Worm (Caenorhabditis elegans) whole organism, mixed stage, embryonic: ENCODE data around the gene C50D2.10.

Experiments used
- bed-3 ChIP-seq: fragments of 200-800 bp; sonication (Bioruptor generic); optimal IDR thresholded peaks from 3 replicates; lab custom pipeline; 2018; ENCODE audit warnings: mild to moderate bottlenecking, missing genetic modification characterization, moderate library complexity, missing compliant biosample characterization
- blmp-1 ChIP-seq: fragments of 150-350 bp; optimal IDR thresholded peaks from 2 replicates; lab custom pipeline; 2014; ENCODE audit warnings: missing biosample characterization, missing genetic modification characterization
- ceh-43 ChIP-seq: fragments of 200-800 bp; sonication (Bioruptor generic); optimal IDR thresholded peaks from 2 replicates; lab custom pipeline; 2018; ENCODE audit warnings: mild to moderate bottlenecking, missing genetic modification characterization, moderate library complexity, missing compliant biosample characterization
- ceh-83 ChIP-seq: fragments of 200-800 bp; sonication (Bioruptor generic); optimal IDR thresholded peaks from 2 replicates; lab custom pipeline; 2018; ENCODE audit warnings: mild to moderate bottlenecking, missing genetic modification characterization, missing compliant biosample characterization
- ces-1 ChIP-seq: fragments of 150-350 bp; optimal IDR thresholded peaks from 2 replicates; lab custom pipeline; 2014; ENCODE audit warnings: missing biosample characterization, missing genetic modification reagents, missing genetic modification characterization
- drap-1 ChIP-seq: fragments of 200-800 bp; sonication (Bioruptor generic); optimal IDR thresholded peaks from 3 replicates; lab custom pipeline; 2018; ENCODE audit warnings: mild to moderate bottlenecking, missing genetic modification characterization, missing compliant biosample characterization
- elt-1 ChIP-seq: sonication (generic microtip); optimal IDR thresholded peaks from 2 replicates; lab custom pipeline; 2017; ENCODE audit warnings: missing genetic modification characterization, mild to moderate bottlenecking, missing compliant biosample characterization, antibody characterized with exemption, moderate library complexity, borderline replicate concordance; ENCODE audit not compliant: insufficient read depth
- elt-3 ChIP-seq: fragments of 150-350 bp; optimal IDR thresholded peaks from 2 replicates; lab custom pipeline; 2014; ENCODE audit warnings: missing biosample characterization, missing genetic modification characterization
- flh-1 ChIP-seq: fragments of 200-800 bp; sonication (Bioruptor generic); optimal IDR thresholded peaks from 2 replicates; lab custom pipeline; 2018; ENCODE audit warnings: mild to moderate bottlenecking, missing genetic modification characterization, moderate library complexity, missing compliant biosample characterization
- ham-2 ChIP-seq: fragments of 200-800 bp; sonication (Bioruptor generic); optimal IDR thresholded peaks from 2 replicates; lab custom pipeline; 2018; ENCODE audit warnings: mild to moderate bottlenecking, missing genetic modification characterization, missing compliant biosample characterization
- hlh-1 ChIP-seq: fragments of 150-350 bp; optimal IDR thresholded peaks from 2 replicates; lab custom pipeline; 2014; ENCODE audit warnings: missing biosample characterization, missing genetic modification reagents, missing genetic modification characterization
- lin-32 ChIP-seq: fragments of 200-800 bp; sonication (Bioruptor generic); optimal IDR thresholded peaks from 2 replicates; lab custom pipeline; 2018; ENCODE audit warnings: mild to moderate bottlenecking, missing genetic modification characterization, missing compliant biosample characterization
- lsy-2 ChIP-seq: fragments of 150-350 bp; optimal IDR thresholded peaks from 2 replicates; lab custom pipeline; 2014; ENCODE audit warnings: missing biosample characterization, missing genetic modification characterization
- mab-5 ChIP-seq: fragments of 150-350 bp; optimal IDR thresholded peaks from 2 replicates; lab custom pipeline; 2014; ENCODE audit warnings: missing biosample characterization, missing genetic modification characterization
- mep-1 ChIP-seq: fragments of 150-350 bp; optimal IDR thresholded peaks from 2 replicates; lab custom pipeline; 2017; ENCODE audit warnings: missing biosample characterization, missing genetic modification reagents, missing genetic modification characterization, inconsistent platforms
- mls-2 ChIP-seq: sonication (generic microtip); optimal IDR thresholded peaks from 2 replicates; lab custom pipeline; 2016; ENCODE audit warnings: mild to moderate bottlenecking, missing genetic modification characterization, moderate library complexity, missing compliant biosample characterization
- nhr-2 ChIP-seq: fragments of 150-350 bp; optimal IDR thresholded peaks from 2 replicates; lab custom pipeline; 2014; ENCODE audit warnings: missing biosample characterization, missing genetic modification characterization
- nhr-237 ChIP-seq: fragments of 150-350 bp; optimal IDR thresholded peaks from 2 replicates; lab custom pipeline; 2014; ENCODE audit warnings: missing biosample characterization, missing genetic modification characterization
- nhr-28 ChIP-seq: fragments of 150-350 bp; optimal IDR thresholded peaks from 2 replicates; lab custom pipeline; 2014; ENCODE audit warnings: missing biosample characterization, missing genetic modification characterization
- nhr-76 ChIP-seq: sonication (generic microtip); optimal IDR thresholded peaks from 2 replicates; lab custom pipeline; 2017; ENCODE audit warnings: missing biosample characterization, missing genetic modification characterization
- sem-2 ChIP-seq: fragments of 200-800 bp; sonication (Bioruptor generic); optimal IDR thresholded peaks from 2 replicates; lab custom pipeline; 2018; ENCODE audit warnings: mild to moderate bottlenecking, missing genetic modification characterization, missing compliant biosample characterization
- snpc-4 ChIP-seq: fragments of 150-350 bp; optimal IDR thresholded peaks from 2 replicates; lab custom pipeline; 2014; ENCODE audit warnings: missing biosample characterization, missing genetic modification characterization
- sptf-1 ChIP-seq: sonication (generic microtip); optimal IDR thresholded peaks from 2 replicates; lab custom pipeline; 2017; ENCODE audit warnings: mild to moderate bottlenecking, missing genetic modification characterization, moderate library complexity, missing compliant biosample characterization
- tbx-8 ChIP-seq: fragments of 200-800 bp; sonication (Bioruptor generic); optimal IDR thresholded peaks from 2 replicates; lab custom pipeline; 2018; ENCODE audit warnings: mild to moderate bottlenecking, missing genetic modification characterization, moderate library complexity, missing compliant biosample characterization
- unc-120 ChIP-seq: sonication (generic microtip); optimal IDR thresholded peaks from 2 replicates; lab custom pipeline; 2017; ENCODE audit warnings: missing genetic modification characterization, missing compliant biosample characterization; ENCODE audit not compliant: poor library complexity, severe bottlenecking
- unc-39 ChIP-seq: fragments of 150-350 bp; optimal IDR thresholded peaks from 2 replicates; lab custom pipeline; 2014; ENCODE audit warnings: missing biosample characterization, missing genetic modification characterization
- unc-62 ChIP-seq: fragments of 150-350 bp; optimal IDR thresholded peaks from 2 replicates; lab custom pipeline; 2014; ENCODE audit warnings: missing biosample characterization, missing genetic modification reagents, missing genetic modification characterization
- zip-8 ChIP-seq: fragments of 150-350 bp; optimal IDR thresholded peaks from 2 replicates; lab custom pipeline; 2014; ENCODE audit warnings: missing biosample characterization, missing genetic modification characterization
- ztf-11 ChIP-seq: fragments of 150-350 bp; optimal IDR thresholded peaks from 2 replicates; lab custom pipeline; 2014; ENCODE audit warnings: missing biosample characterization, missing genetic modification characterization

The C50D2.10 gene

ce11 chrII:111267-111666 lies 12.3 kb downstream of the C50D2.10 start, which contains the start of gene C50D2.1:
C50D2.1 (plus strand) TSS chrII:111567.
- no peak for TF ChIP-seq nhr-2 (tag; lab: Kevin White, UChicago)
- TF ChIP-seq ztf-11, result no peak
- TF ChIP-seq, all 35 proteins: peak for 0

- TF ChIP-seq tbx-8 (GFP tag; lab: Kevin White, UChicago) (no peak), elt-3 (tag; lab: Kevin White, UChicago) (no peak), lin-32 (GFP tag; lab: Kevin White, UChicago) (no peak), unc-39 (tag; lab: Kevin White, UChicago) (no peak), nhr-76 (tag; lab: Kevin White, UChicago) (no peak), drap-1 (GFP tag; lab: Kevin White, UChicago) (no peak), elt-1 (no peak)
These were observed 13.3 kb downstream of the C50D2.10 start for ce11 chrII:112231-112630.

ce11 chrII:116916-117315 lies 18.0 kb downstream of the C50D2.10 start, which contains the start of gene srt-54:
srt-54 (plus strand) TSS chrII:117216.
- TF ChIP-seq elt-3 (tag; lab: Kevin White, UChicago) (no peak), nhr-28 (tag; lab: Kevin White, UChicago) (no peak), hlh-1 (tag; lab: Kevin White, UChicago) (no peak), mab-5 (no peak), sptf-1 (tag; lab: Kevin White, UChicago) (no peak), lsy-2 (tag; lab: Kevin White, UChicago) (no peak), ceh-43 (GFP tag; lab: Kevin White, UChicago) (no peak)

- no peak for TF ChIP-seq sptf-1 (tag; lab: Kevin White, UChicago)
- TF ChIP-seq mab-5, result no peak
- TF ChIP-seq bed-3, result no peak
- TF ChIP-seq ham-2 (GFP tag; lab: Kevin White, UChicago), result no peak
- TF ChIP-seq elt-3 (tag; lab: Kevin White, UChicago), result no peak
- no peak for TF ChIP-seq snpc-4
- no peak for TF ChIP-seq tbx-8 (GFP tag; lab: Kevin White, UChicago)
- no peak for TF ChIP-seq nhr-237 (tag; lab: Kevin White, UChicago)
- no peak for TF ChIP-seq ceh-83 (GFP tag; lab: Kevin White, UChicago)
- no peak for TF ChIP-seq ces-1
- no peak for TF ChIP-seq nhr-76 (tag; lab: Kevin White, UChicago)
- no peak for TF ChIP-seq blmp-1 (tag; lab: Kevin White, UChicago)
- no peak for TF ChIP-seq flh-1 (GFP tag; lab: Kevin White, UChicago)
- no peak for TF ChIP-seq mls-2 (tag; lab: Kevin White, UChicago)
- TF ChIP-seq zip-8 (tag; lab: Kevin White, UChicago), result no peak
- TF ChIP-seq sem-2 (GFP tag; lab: Kevin White, UChicago), result no peak
- no peak for TF ChIP-seq ceh-43 (GFP tag; lab: Kevin White, UChicago)
These were observed 22.2 kb downstream of the C50D2.10 start, which contains the start of gene K10B4.3 for ce11 chrII:121121-121520. K10B4.3 (minus strand) TSS chrII:121221.

ce11 chrII:122008-122407 lies 23.1 kb downstream of the C50D2.10 start:
- TF ChIP-seq ham-2 (GFP tag; lab: Kevin White, UChicago) (no peak), nhr-2 (tag; lab: Kevin White, UChicago) (peak; percentile 75)

- TF ChIP-seq ces-1 (no peak), ztf-11 (no peak), flh-1 (GFP tag; lab: Kevin White, UChicago) (no peak), sem-2 (GFP tag; lab: Kevin White, UChicago) (no peak), unc-120 (tag; lab: Kevin White, UChicago) (no peak), nhr-28 (tag; lab: Kevin White, UChicago) (no peak), mep-1 (tag; lab: Kevin White, UChicago) (no peak), sptf-1 (tag; lab: Kevin White, UChicago) (no peak), ham-2 (GFP tag; lab: Kevin White, UChicago) (no peak), nhr-237 (tag; lab: Kevin White, UChicago) (no peak), nhr-2 (tag; lab: Kevin White, UChicago) (no peak), unc-62 (GFP tag; lab: Kevin White, UChicago) (no peak), snpc-4 (no peak), zip-8 (tag; lab: Kevin White, UChicago) (no peak)
These were observed 23.6 kb downstream of the C50D2.10 start for ce11 chrII:122494-122893.
